Fruit fly (Drosophila melanogaster) whole organism, embryonic: Measurements from ENCODE around the gene CG9205.

Experiments used
- CG13894 ChIP-seq: fragments of 200-800 bp; sonication (Bioruptor generic); optimal IDR thresholded peaks from 3 replicates; lab custom pipeline; 2018; ENCODE audit warnings: missing biosample characterization, mild to moderate bottlenecking, missing genetic modification characterization, moderate library complexity
- CG14965 ChIP-seq: fragments of 200-800 bp; sonication (Bioruptor generic); optimal IDR thresholded peaks from 2 replicates; lab custom pipeline; 2016; ENCODE audit warnings: missing biosample characterization, missing genetic modification characterization, borderline replicate concordance
- CG1602 ChIP-seq: fragments of 200-800 bp; sonication (Bioruptor generic); optimal IDR thresholded peaks from 3 replicates; lab custom pipeline; 2016; ENCODE audit warnings: missing biosample characterization, missing genetic modification characterization
- CG1603 ChIP-seq: fragments of 200-800 bp; sonication (Bioruptor generic); optimal IDR thresholded peaks from 2 replicates; lab custom pipeline; 2019; ENCODE audit warnings: missing biosample characterization, mild to moderate bottlenecking, missing genetic modification characterization, moderate library complexity
- CG17359 ChIP-seq: fragments of 200-800 bp; sonication (Bioruptor generic); optimal IDR thresholded peaks from 3 replicates; lab custom pipeline; 2018; ENCODE audit warnings: missing biosample characterization, mild to moderate bottlenecking, missing genetic modification characterization, moderate library complexity
- CG18011 ChIP-seq: fragments of 200-800 bp; sonication (Bioruptor generic); optimal IDR thresholded peaks from 2 replicates; lab custom pipeline; 2017; ENCODE audit warnings: missing biosample characterization, missing genetic modification characterization, mild to moderate bottlenecking, moderate library complexity, missing genotype
- CG18619 ChIP-seq: fragments of 200-800 bp; sonication (Bioruptor generic); optimal IDR thresholded peaks from 3 replicates; lab custom pipeline; 2017; ENCODE audit warnings: missing biosample characterization, mild to moderate bottlenecking, missing genetic modification characterization
- CG18764 ChIP-seq: fragments of 200-800 bp; sonication (Bioruptor generic); optimal IDR thresholded peaks from 3 replicates; lab custom pipeline; 2016; ENCODE audit warnings: missing biosample characterization, missing genetic modification characterization
- CG2678 ChIP-seq: fragments of 200-800 bp; sonication (Bioruptor generic); optimal IDR thresholded peaks from 3 replicates; lab custom pipeline; 2019; ENCODE audit warnings: missing biosample characterization, mild to moderate bottlenecking, missing genetic modification characterization, moderate library complexity
- CG31365 ChIP-seq: fragments of 200-800 bp; sonication (Bioruptor generic); optimal IDR thresholded peaks from 2 replicates; lab custom pipeline; 2018; ENCODE audit warnings: missing biosample characterization, mild to moderate bottlenecking, missing genetic modification characterization
- CG43689 ChIP-seq: fragments of 200-800 bp; sonication (Bioruptor generic); IDR thresholded peaks from 2 replicates; pipeline ENCODE4 v1.3.6; 2022; ENCODE audit warnings: missing biosample characterization, missing genetic modification characterization
- CG4820 ChIP-seq: fragments of 200-800 bp; sonication (Bioruptor generic); optimal IDR thresholded peaks from 3 replicates; lab custom pipeline; 2016; ENCODE audit warnings: missing biosample characterization, missing genetic modification characterization
- CG7357 ChIP-seq: fragments of 200-800 bp; sonication (Bioruptor generic); IDR thresholded peaks from 3 replicates; pipeline ENCODE4 v1.3.6; 2022; ENCODE audit warnings: missing biosample characterization, missing genetic modification characterization
- CG7839 ChIP-seq: fragments of 200-800 bp; sonication (Bioruptor generic); optimal IDR thresholded peaks from 3 replicates; lab custom pipeline; 2018; ENCODE audit warnings: missing biosample characterization, mild to moderate bottlenecking, missing genetic modification characterization, moderate library complexity
- CG7928 ChIP-seq: fragments of 200-800 bp; sonication (Bioruptor generic); optimal IDR thresholded peaks from 2 replicates; lab custom pipeline; 2017; ENCODE audit warnings: missing biosample characterization, mild to moderate bottlenecking, missing genetic modification characterization
- CG9215 ChIP-seq: fragments of 200-800 bp; sonication (Bioruptor generic); IDR thresholded peaks from 2 replicates; pipeline ENCODE4 v1.3.6; 2022; ENCODE audit warnings: missing biosample characterization, missing genetic modification characterization
- CrebB ChIP-seq: fragments of 200-800 bp; sonication (Bioruptor generic); optimal IDR thresholded peaks from 3 replicates; lab custom pipeline; 2018; ENCODE audit warnings: missing biosample characterization, mild to moderate bottlenecking, missing genetic modification characterization
- D19A ChIP-seq: fragments of 200-800 bp; optimal IDR thresholded peaks from 3 replicates; lab custom pipeline; 2019; ENCODE audit warnings: missing biosample characterization, mild to moderate bottlenecking, missing genetic modification characterization, moderate library complexity
- D19B ChIP-seq: fragments of 200-800 bp; sonication (Bioruptor generic); optimal IDR thresholded peaks from 2 replicates; lab custom pipeline; 2017; ENCODE audit warnings: missing biosample characterization, mild to moderate bottlenecking, missing genetic modification characterization
- Dad ChIP-seq: fragments of 200-800 bp; sonication (Bioruptor generic); optimal IDR thresholded peaks from 3 replicates; lab custom pipeline; 2016; ENCODE audit warnings: missing biosample characterization, missing genetic modification characterization
- Eip74EF ChIP-seq, 2 experiments: fragments of 200-800 bp in 1 of 2; fragments of >200 bp in 1 of 2; sonication (Bioruptor generic) in 1 of 2; optimal IDR thresholded peaks; 2 replicates each; lab custom pipeline; 2017 to 2019; ENCODE audit warnings: missing biosample characterization in 2 of 2, missing genetic modification characterization in 2 of 2, mild to moderate bottlenecking in 1 of 2, moderate library complexity in 1 of 2
- Elba2 ChIP-seq: fragments of 200-800 bp; sonication (Bioruptor generic); optimal IDR thresholded peaks from 3 replicates; lab custom pipeline; 2016; ENCODE audit warnings: missing biosample characterization, missing genetic modification characterization
- Gsc ChIP-seq: fragments of 200-800 bp; sonication (Bioruptor generic); IDR thresholded peaks from 2 replicates; pipeline ENCODE4 v1.3.6; 2022; ENCODE audit warnings: missing biosample characterization, missing genetic modification characterization
- H2.0 ChIP-seq: fragments of 200-800 bp; sonication (Bioruptor generic); IDR thresholded peaks from 2 replicates; pipeline ENCODE4 v1.3.6; 2022; ENCODE audit warnings: missing biosample characterization, missing genetic modification characterization
- HHEX ChIP-seq: fragments of 200-800 bp; sonication (Bioruptor generic); optimal IDR thresholded peaks from 3 replicates; lab custom pipeline; 2017; ENCODE audit warnings: missing biosample characterization, mild to moderate bottlenecking, missing genetic modification characterization, missing genetic modification reagents
- Hsf ChIP-seq: fragments of 200-800 bp; sonication (Bioruptor generic); optimal IDR thresholded peaks from 3 replicates; lab custom pipeline; 2016; ENCODE audit warnings: missing biosample characterization, missing genetic modification characterization
- Jarid2 ChIP-seq: fragments of 200-800 bp; sonication (Bioruptor generic); optimal IDR thresholded peaks from 3 replicates; lab custom pipeline; 2017; ENCODE audit warnings: mild to moderate bottlenecking, missing biosample characterization, missing genetic modification reagents, missing genetic modification characterization
- MTF-1 ChIP-seq: fragments of 200-800 bp; sonication (Bioruptor generic); optimal IDR thresholded peaks from 2 replicates; lab custom pipeline; 2018; ENCODE audit warnings: missing biosample characterization, mild to moderate bottlenecking, missing genetic modification characterization, borderline replicate concordance
- Med ChIP-seq: fragments of 200-800 bp; sonication (Bioruptor generic); peaks from one replicate; lab custom pipeline; 2016; ENCODE audit warnings: missing biosample characterization, missing genetic modification characterization, mild to moderate bottlenecking, inconsistent platforms, moderate library complexity
- Mes4 ChIP-seq: fragments of 200-800 bp; sonication (Bioruptor generic); optimal IDR thresholded peaks from 2 replicates; lab custom pipeline; 2016; ENCODE audit warnings: missing biosample characterization, missing genetic modification characterization
- Neu2 ChIP-seq: fragments of 200-800 bp; sonication (Bioruptor generic); optimal IDR thresholded peaks from 3 replicates; lab custom pipeline; 2016; ENCODE audit warnings: missing biosample characterization, missing genetic modification characterization, borderline replicate concordance
- Nf-YC ChIP-seq: fragments of 200-800 bp; optimal IDR thresholded peaks from 3 replicates; lab custom pipeline; 2019; ENCODE audit warnings: missing biosample characterization, mild to moderate bottlenecking, missing genetic modification characterization, moderate library complexity
- Tbp ChIP-seq: fragments of >200 bp; optimal IDR thresholded peaks from 2 replicates; lab custom pipeline; 2018; ENCODE audit warnings: missing biosample characterization, missing genetic modification characterization
- Trl ChIP-seq, 3 experiments: fragments of >200 bp in 2 of 3; fragments of 200-800 bp in 1 of 3; sonication (Bioruptor generic) in 1 of 3; optimal IDR thresholded peaks; 2 replicates in 1 of 3; 3 replicates in 2 of 3; lab custom pipeline; 2016 to 2017; ENCODE audit warnings: missing biosample characterization in 1 of 3, missing genetic modification characterization in 1 of 3
- Vsx1 ChIP-seq: fragments of 200-800 bp; sonication (Bioruptor generic); optimal IDR thresholded peaks from 2 replicates; lab custom pipeline; 2017; ENCODE audit warnings: missing biosample characterization, mild to moderate bottlenecking, missing genetic modification characterization, missing genetic modification reagents
- corto ChIP-seq: fragments of 200-800 bp; sonication (Bioruptor generic); optimal IDR thresholded peaks from 2 replicates; lab custom pipeline; 2016; ENCODE audit warnings: missing biosample characterization, mild to moderate bottlenecking, missing genetic modification characterization, moderate library complexity
- dmrt99B ChIP-seq: fragments of 200-800 bp; sonication (Bioruptor generic); optimal IDR thresholded peaks from 2 replicates; lab custom pipeline; 2018; ENCODE audit warnings: missing biosample characterization, mild to moderate bottlenecking, missing genetic modification characterization, moderate library complexity
- gem ChIP-seq: fragments of 200-800 bp; sonication (Bioruptor generic); optimal IDR thresholded peaks from 2 replicates; lab custom pipeline; 2019; ENCODE audit warnings: missing biosample characterization, mild to moderate bottlenecking, missing genetic modification characterization, moderate library complexity
- hbn ChIP-seq: fragments of 200-800 bp; sonication (Bioruptor generic); IDR thresholded peaks from 2 replicates; pipeline ENCODE4 v1.3.6; 2022; ENCODE audit warnings: missing biosample characterization, missing genetic modification characterization; ENCODE audit not compliant: partially characterized antibody
- phol ChIP-seq: fragments of 200-800 bp; sonication (Bioruptor generic); optimal IDR thresholded peaks from 3 replicates; lab custom pipeline; 2018; ENCODE audit warnings: missing biosample characterization, mild to moderate bottlenecking, missing genetic modification characterization, moderate library complexity
- pros ChIP-seq: fragments of 200-800 bp; sonication (Bioruptor generic); optimal IDR thresholded peaks from 3 replicates; lab custom pipeline; 2019; ENCODE audit warnings: missing biosample characterization, mild to moderate bottlenecking, missing genetic modification characterization, moderate library complexity
- row ChIP-seq: fragments of 200-800 bp; sonication (Bioruptor generic); IDR thresholded peaks from 3 replicates; pipeline ENCODE4 v1.3.6; 2022; ENCODE audit warnings: missing biosample characterization, missing genetic modification characterization
- scrt ChIP-seq: fragments of 200-800 bp; sonication (Bioruptor generic); optimal IDR thresholded peaks from 2 replicates; lab custom pipeline; 2018; ENCODE audit warnings: missing biosample characterization, mild to moderate bottlenecking, missing genetic modification characterization, moderate library complexity
- sens ChIP-seq: fragments of 200-800 bp; sonication (Bioruptor generic); peaks from one replicate; lab custom pipeline; 2016; ENCODE audit warnings: missing biosample characterization, missing genetic modification characterization
- shn ChIP-seq: fragments of 200-800 bp; sonication (Bioruptor generic); optimal IDR thresholded peaks from 3 replicates; lab custom pipeline; 2016; ENCODE audit warnings: missing biosample characterization, missing genetic modification characterization
- sisA ChIP-seq: fragments of 200-800 bp; sonication (Bioruptor generic); IDR thresholded peaks from 2 replicates; pipeline ENCODE4 v1.3.6; 2022; ENCODE audit warnings: missing biosample characterization, missing genetic modification characterization
- so ChIP-seq: fragments of 200-800 bp; sonication (Bioruptor generic); IDR thresholded peaks from 3 replicates; pipeline ENCODE4 v1.3.6; 2022; ENCODE audit warnings: missing biosample characterization, missing genetic modification characterization
- trem ChIP-seq: fragments of 200-800 bp; optimal IDR thresholded peaks from 3 replicates; lab custom pipeline; 2019; ENCODE audit warnings: missing biosample characterization, mild to moderate bottlenecking, missing genetic modification characterization, moderate library complexity
- zfh1 ChIP-seq: fragments of 200-800 bp; sonication (Bioruptor generic); IDR thresholded peaks from 3 replicates; pipeline ENCODE4 v1.3.6; 2022; ENCODE audit warnings: missing biosample characterization, missing genetic modification characterization

Gene CG9205

DNA sequence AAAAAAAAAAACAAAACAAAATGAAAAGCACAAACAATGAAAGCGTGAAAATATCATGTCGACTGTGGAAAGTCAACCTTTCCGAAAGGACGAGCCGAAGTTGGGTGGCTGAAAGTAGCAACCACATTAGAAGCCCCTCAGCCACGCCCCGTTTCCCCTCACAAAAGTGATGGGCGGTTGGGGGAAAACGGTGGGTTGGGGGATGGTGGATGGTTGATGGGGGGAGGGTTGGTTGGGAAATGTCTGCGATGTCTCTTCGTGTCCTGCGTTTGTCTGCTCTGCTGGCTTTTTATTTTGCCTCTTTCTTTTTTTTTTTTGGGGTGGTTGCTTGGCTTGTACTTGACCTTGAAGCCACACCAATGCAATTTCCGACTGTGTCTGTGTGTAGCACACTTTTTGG, 28.0 kb downstream of the CG9205 start (continued):
- TF ChIP-seq CG7928 (GFP tag; lab: Kevin White, UChicago), result no peak

DNA sequence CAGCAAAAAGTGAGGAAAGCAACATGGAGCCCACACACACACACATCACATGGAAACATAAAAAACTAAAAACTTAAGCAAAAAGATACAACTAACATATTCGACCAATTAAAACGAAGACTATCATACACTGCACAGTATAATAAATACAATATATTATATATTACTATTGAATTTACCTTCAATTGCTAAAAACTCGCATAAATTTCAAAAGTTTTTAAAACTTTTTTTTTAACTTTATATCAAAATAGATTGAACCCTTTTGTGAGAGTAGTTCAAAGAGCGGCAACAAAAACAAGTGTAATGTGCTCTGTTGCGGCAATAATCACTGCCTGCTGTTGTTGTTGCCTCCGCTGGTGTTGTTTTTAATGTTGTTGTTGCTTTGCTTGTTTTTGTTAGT, 29.9 kb downstream of the CG9205 start:
- no peak for TF ChIP-seq CG1602 (GFP tag; lab: Kevin White, UChicago)
- TF ChIP-seq CG7839 (tag; lab: Kevin White, UChicago), result peak; percentile 9
- no peak for TF ChIP-seq shn (GFP tag; lab: Kevin White, UChicago)
- TF ChIP-seq CG13894 (tag; lab: Kevin White, UChicago), result no peak
- TF ChIP-seq Vsx1 (GFP tag; lab: Kevin White, UChicago), result no peak
- no peak for TF ChIP-seq so
- no peak for TF ChIP-seq CG18764 (GFP tag; lab: Kevin White, UChicago)
- no peak for TF ChIP-seq trem (tag; lab: Kevin White, UChicago)
- TF ChIP-seq corto (GFP tag; lab: Kevin White, UChicago), result no peak
- TF ChIP-seq D19A (tag; lab: Kevin White, UChicago), result peak; percentile 74
- TF ChIP-seq CG4820, result no peak
- TF ChIP-seq hbn (GFP tag; lab: Robert Waterston, UW), result no peak
- TF ChIP-seq CG14965 (GFP tag; lab: Kevin White, UChicago), result no peak
- no peak for TF ChIP-seq MTF-1 (GFP tag; lab: Kevin White, UChicago)
- no peak for TF ChIP-seq CG1603 (tag; lab: Kevin White, UChicago)
- no peak for TF ChIP-seq Mes4
- TF ChIP-seq CG9215 (GFP tag; lab: Robert Waterston, UW), result no peak
- TF ChIP-seq row (GFP tag; lab: Robert Waterston, UW), result peak; percentile 29; the same call in 1 of the 3 replicates
- no peak for TF ChIP-seq Trl (optimal IDR thresholded peaks at IDR 0.05; lab: Kevin White, UChicago)
- no peak for TF ChIP-seq Trl (GFP tag; optimal IDR thresholded peaks at IDR 0.05; lab: Kevin White, UChicago)
- no peak for TF ChIP-seq Dad
- no peak for TF ChIP-seq pros (GFP tag; lab: Kevin White, UChicago)
- no peak for TF ChIP-seq Tbp (GFP tag; lab: Kevin White, UChicago)
- TF ChIP-seq Med (GFP tag; lab: Kevin White, UChicago), result no peak
- TF ChIP-seq CG7357 (GFP tag; lab: Robert Waterston, UW), result no peak
- TF ChIP-seq Neu2, result no peak
- no peak for TF ChIP-seq Elba2 (GFP tag; lab: Kevin White, UChicago)
- no peak for TF ChIP-seq Eip74EF (GFP tag; optimal IDR thresholded peaks at IDR 0.05; lab: Kevin White, UChicago)
- TF ChIP-seq scrt, result no peak
- no peak for TF ChIP-seq Nf-YC (tag; lab: Kevin White, UChicago)
- no peak for TF ChIP-seq HHEX (GFP tag; lab: Kevin White, UChicago)
- TF ChIP-seq gem (tag; lab: Kevin White, UChicago), result peak; percentile 40
- no peak for TF ChIP-seq CG43689 (GFP tag; lab: Robert Waterston, UW)
- TF ChIP-seq CG17359, result peak; percentile 10
- no peak for TF ChIP-seq Hsf (GFP tag; lab: Kevin White, UChicago)
- no peak for TF ChIP-seq H2.0 (GFP tag; lab: Robert Waterston, UW)
- no peak for TF ChIP-seq D19B (GFP tag; lab: Kevin White, UChicago)
- TF ChIP-seq zfh1 (GFP tag; lab: Robert Waterston, UW), result no peak
- peak; percentile 41 for TF ChIP-seq sens
- no peak for TF ChIP-seq Jarid2 (GFP tag; lab: Kevin White, UChicago)
- TF ChIP-seq CrebB (tag; lab: Kevin White, UChicago), result no peak
- no peak for TF ChIP-seq CG18011 (GFP tag; lab: Kevin White, UChicago)
- TF ChIP-seq phol, result no peak
- peak; percentile 44 for TF ChIP-seq CG2678 (tag; lab: Kevin White, UChicago)
- TF ChIP-seq sisA (GFP tag; lab: Robert Waterston, UW), result no peak
- TF ChIP-seq Gsc (GFP tag; lab: Robert Waterston, UW), result no peak
- no peak for TF ChIP-seq CG31365
- no peak for TF ChIP-seq CG18619 (GFP tag; lab: Kevin White, UChicago)
- peak; percentile 21 for TF ChIP-seq dmrt99B
